Fruit fly (Drosophila melanogaster): ENCODE measurements around the gene Mtch.

- TF ChIP-seq CG4496 (GFP tag; IDR thresholded peaks at IDR 0.05) (no peak), CG32121 (GFP tag; IDR thresholded peaks at IDR 0.05) (no peak), CG9948 (tag; optimal IDR thresholded peaks at IDR 0.05) (no peak), gl (tag; optimal IDR thresholded peaks at IDR 0.05) (no peak), CG8159 (tag; optimal IDR thresholded peaks at IDR 0.05) (no peak), CG17806 (tag; optimal IDR thresholded peaks at IDR 0.05) (no peak), CG10348 (GFP tag; IDR thresholded peaks at IDR 0.05) (no peak), CG14655 (GFP tag; optimal IDR thresholded peaks at IDR 0.05) (no peak), Ets98B (GFP tag; IDR thresholded peaks at IDR 0.05) (no peak), CG13204 (GFP tag; optimal IDR thresholded peaks at IDR 0.05) (no peak), EcR (GFP tag; optimal IDR thresholded peaks at IDR 0.05) (no peak), Pif1A (GFP tag; optimal IDR thresholded peaks at IDR 0.05) (no peak), fd96Ca (GFP tag; IDR thresholded peaks at IDR 0.05) (no peak)
Observed at dm6 chr3L:232267-232666, 47.8 kb downstream of the Mtch start, which contains the start of gene CG34454.

Data from whole organism, pupa.